Worm (Caenorhabditis elegans) whole organism, late embryonic: ENCODE measurements around the gene T24C12.1.

Source experiments
- F13H6.1 ChIP-seq: sonication (generic microtip); optimal IDR thresholded peaks from 2 replicates; lab custom pipeline; 2016; ENCODE audit warnings: missing genetic modification characterization, missing compliant biosample characterization
- K09A11.1 ChIP-seq: sonication (generic microtip); optimal IDR thresholded peaks from 2 replicates; lab custom pipeline; 2017; ENCODE audit warnings: antibody characterized with exemption, mild to moderate bottlenecking, missing genetic modification characterization, missing compliant biosample characterization; ENCODE audit not compliant: insufficient read depth
- ceh-14 ChIP-seq: sonication (generic microtip); optimal IDR thresholded peaks from 2 replicates; lab custom pipeline; 2016; ENCODE audit warnings: missing genotype, missing genetic modification characterization, missing compliant biosample characterization
- ceh-19 ChIP-seq: fragments of 200-800 bp; sonication (Bioruptor generic); optimal IDR thresholded peaks from 2 replicates; lab custom pipeline; 2018; ENCODE audit warnings: mild to moderate bottlenecking, missing genetic modification characterization, missing compliant biosample characterization
- ets-4 ChIP-seq: sonication (generic microtip); optimal IDR thresholded peaks from 2 replicates; lab custom pipeline; 2016; ENCODE audit warnings: missing genetic modification characterization, missing compliant biosample characterization
- hlh-30 ChIP-seq: sonication (generic microtip); optimal IDR thresholded peaks from 2 replicates; lab custom pipeline; 2017; ENCODE audit warnings: antibody characterized with exemption, missing genetic modification characterization, missing compliant biosample characterization; ENCODE audit not compliant: insufficient read depth
- lim-6 ChIP-seq: sonication (generic microtip); optimal IDR thresholded peaks from 2 replicates; lab custom pipeline; 2016; ENCODE audit warnings: missing genetic modification characterization, missing compliant biosample characterization
- lin-11 ChIP-seq: fragments of 200-800 bp; sonication (Bioruptor generic); optimal IDR thresholded peaks from 2 replicates; lab custom pipeline; 2018; ENCODE audit warnings: mild to moderate bottlenecking, missing genetic modification characterization, missing compliant biosample characterization
- nhr-11 ChIP-seq: fragments of 150-350 bp; optimal IDR thresholded peaks from 2 replicates; lab custom pipeline; 2014; ENCODE audit warnings: missing biosample characterization, missing genetic modification characterization
- npax-4 ChIP-seq: sonication (generic microtip); optimal IDR thresholded peaks from 2 replicates; lab custom pipeline; 2016; ENCODE audit warnings: missing genetic modification characterization, missing compliant biosample characterization
- pha-4 ChIP-seq: fragments of 150-350 bp; optimal IDR thresholded peaks from 2 replicates; lab custom pipeline; 2018; ENCODE audit warnings: missing biosample characterization, missing genetic modification reagents, missing genetic modification characterization
- pqm-1 ChIP-seq: sonication (generic microtip); optimal IDR thresholded peaks from 2 replicates; lab custom pipeline; 2016; ENCODE audit warnings: missing genetic modification characterization, missing compliant biosample characterization
- ttx-3 ChIP-seq: sonication (generic microtip); optimal IDR thresholded peaks from 2 replicates; lab custom pipeline; 2016; ENCODE audit warnings: missing genetic modification reagents, missing genetic modification characterization, missing compliant biosample characterization

DNA sequence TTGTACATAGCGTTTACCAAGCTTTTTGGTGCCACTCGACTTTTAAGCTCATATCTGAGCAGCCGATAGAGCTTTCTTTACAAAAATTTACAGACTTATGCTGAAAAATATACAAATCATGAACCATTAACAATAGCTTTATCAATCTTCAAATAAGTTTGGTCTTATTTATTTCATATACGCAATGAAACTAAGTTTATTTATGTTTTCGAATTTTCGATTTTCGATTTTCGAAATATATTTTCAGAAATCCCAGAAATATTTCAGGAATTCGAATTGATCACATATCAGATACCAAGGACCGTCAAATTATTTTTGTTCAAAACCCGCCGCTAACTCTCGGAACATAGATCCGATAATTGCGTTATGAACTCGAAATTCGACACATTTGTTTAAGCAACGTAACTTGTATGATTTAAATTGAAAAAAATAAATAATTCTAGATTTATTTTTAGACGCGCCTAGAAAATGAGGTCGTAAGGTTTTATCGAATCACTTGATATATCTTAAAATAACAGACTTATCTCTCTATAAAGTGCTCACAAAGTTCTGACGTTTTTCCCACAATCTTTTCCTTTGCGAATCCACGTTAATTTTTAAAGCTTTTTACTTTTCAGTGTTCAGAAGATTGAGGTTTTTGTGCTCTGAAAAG, 42.0 kb downstream of the T24C12.1 start:
- no peak for TF ChIP-seq lin-11
- no peak for TF ChIP-seq hlh-30 (tag; lab: Kevin White, UChicago)
- no peak for TF ChIP-seq ttx-3 (tag; lab: Kevin White, UChicago)
- TF ChIP-seq ceh-19: no peak
- TF ChIP-seq F13H6.1 (tag; lab: Kevin White, UChicago): no peak
- TF ChIP-seq pqm-1 (tag; lab: Kevin White, UChicago): no peak
- no peak for TF ChIP-seq lim-6
- TF ChIP-seq pha-4 (tag; lab: Kevin White, UChicago): no peak
- no peak for TF ChIP-seq K09A11.1
- no peak for TF ChIP-seq npax-4
- no peak for TF ChIP-seq ceh-14 (tag; lab: Kevin White, UChicago)
- TF ChIP-seq nhr-11 (tag; lab: Kevin White, UChicago): no peak
- no peak for TF ChIP-seq ets-4 (tag; lab: Kevin White, UChicago)
